Worm (Caenorhabditis elegans) whole organism, L2 larva: Measurements from ENCODE around the gene hpo-12.

ENCODE experiments used
- R02D3.7 ChIP-seq: fragments of 150-350 bp; optimal IDR thresholded peaks from 2 replicates; lab custom pipeline; 2014; ENCODE audit warnings: missing biosample characterization, missing genetic modification characterization
- ZK546.5 ChIP-seq: sonication (generic microtip); optimal IDR thresholded peaks from 2 replicates; lab custom pipeline; 2017; ENCODE audit warnings: missing biosample characterization, missing genetic modification characterization
- aly-2 ChIP-seq: fragments of 150-350 bp; optimal IDR thresholded peaks from 2 replicates; lab custom pipeline; 2014; ENCODE audit warnings: missing biosample characterization, missing genetic modification characterization
- ceh-82 ChIP-seq: fragments of 150-350 bp; optimal IDR thresholded peaks from 2 replicates; lab custom pipeline; 2014; ENCODE audit warnings: missing biosample characterization, missing genetic modification characterization
- fos-1 ChIP-seq: fragments of 150-350 bp; optimal IDR thresholded peaks from 2 replicates; lab custom pipeline; 2014; ENCODE audit warnings: missing biosample characterization, missing genetic modification characterization
- mbf-1 ChIP-seq: sonication (generic microtip); optimal IDR thresholded peaks from 2 replicates; lab custom pipeline; 2017; ENCODE audit warnings: missing biosample characterization, missing genetic modification characterization
- nhr-237 ChIP-seq: fragments of 150-350 bp; optimal IDR thresholded peaks from 2 replicates; lab custom pipeline; 2014; ENCODE audit warnings: missing biosample characterization, missing genetic modification characterization
- unc-55 ChIP-seq: fragments of 150-350 bp; sonication (generic microtip); optimal IDR thresholded peaks from 3 replicates; lab custom pipeline; 2014; ENCODE audit warnings: missing biosample characterization, missing genetic modification reagents, missing genetic modification characterization
- ztf-4 ChIP-seq: fragments of 150-350 bp; optimal IDR thresholded peaks from 2 replicates; lab custom pipeline; 2014; ENCODE audit warnings: missing biosample characterization, missing genetic modification characterization

DNA sequence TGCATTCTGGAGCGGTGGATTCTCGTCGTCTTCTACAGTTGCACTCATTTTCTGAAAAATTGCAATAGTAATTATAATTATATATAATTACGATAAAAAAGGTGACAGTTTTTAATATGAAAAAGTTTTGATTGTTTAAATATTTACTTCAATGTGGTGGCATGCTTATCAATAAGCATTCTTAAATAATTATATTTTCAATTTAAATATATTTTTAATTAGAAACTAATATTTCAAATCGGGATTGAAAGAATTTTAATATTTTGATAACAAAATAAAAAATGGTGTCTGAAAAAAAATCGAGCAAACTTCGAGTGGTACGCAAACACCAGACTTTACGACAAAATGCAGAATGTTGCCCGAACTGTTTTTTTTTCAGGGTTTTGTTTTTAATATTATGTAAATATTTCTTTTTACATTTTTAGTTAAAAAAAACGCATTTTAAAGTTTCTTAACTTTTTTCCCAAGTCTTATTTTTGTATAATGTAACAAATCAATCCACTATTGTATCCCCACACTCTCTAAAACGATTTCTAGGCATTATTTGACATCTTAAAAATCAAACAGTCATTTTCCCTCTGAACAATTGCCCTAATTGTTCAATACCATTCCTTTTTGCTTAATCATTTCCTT, 700 bp upstream of the hpo-12 start, which contains the start of the genes C42C1.12 and C42C1.19:
- TF ChIP-seq aly-2 (tag; lab: Kevin White, UChicago) (no peak), mbf-1 (no peak), ceh-82 (tag; lab: Kevin White, UChicago) (no peak), fos-1 (tag; lab: Kevin White, UChicago) (no peak), ztf-4 (no peak), R02D3.7 (tag; lab: Kevin White, UChicago) (no peak), ZK546.5 (tag; lab: Kevin White, UChicago) (no peak), unc-55 (GFP tag; lab: Kevin White, UChicago) (no peak), nhr-237 (tag; lab: Kevin White, UChicago) (no peak)
